Fruit fly (Drosophila melanogaster) S2 (cell line): ENCODE results near the gene cl.

Experiments used
- CG8478 ChIP-seq: fragments of >200 bp; optimal IDR thresholded peaks from 2 replicates; lab custom pipeline; 2018
- CTCF ChIP-seq, 2 experiments: fragments of >200 bp; optimal IDR thresholded peaks; 2 replicates each; lab custom pipeline; 2018

DNA sequence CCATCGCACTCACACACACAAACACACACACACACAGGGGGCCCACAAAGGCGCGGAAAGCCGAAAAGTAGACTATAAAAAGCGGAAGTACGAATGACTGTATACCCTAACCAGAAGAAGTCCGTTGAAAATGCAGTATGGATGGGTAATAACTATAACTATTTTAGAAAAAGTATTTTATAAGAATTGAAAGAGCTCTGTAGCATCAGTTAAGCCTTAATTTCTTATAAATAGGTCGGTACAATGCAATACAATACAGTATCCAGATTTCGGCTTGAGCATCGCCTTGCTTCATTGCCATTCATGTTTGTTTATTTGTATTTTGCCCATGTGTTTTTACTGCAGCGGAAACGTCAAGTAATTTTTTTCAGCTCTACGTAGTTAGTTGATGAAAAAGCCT lies 49.6 kb downstream of the cl start:
- no peak for TF ChIP-seq CG8478 (lab: Kevin White, UChicago)
- no peak for TF ChIP-seq CTCF (optimal IDR thresholded peaks at IDR 0.05; lab: Kevin White, UChicago)
